Fruit fly (Drosophila melanogaster) whole organism, embryonic: Measurements from ENCODE around the gene CG33796.

Experiments used
- Bgb ChIP-seq: fragments of 200-800 bp; sonication (Bioruptor generic); IDR thresholded peaks from 2 replicates; pipeline ENCODE4 v1.3.6; 2022; ENCODE audit warnings: missing biosample characterization, missing genetic modification characterization; ENCODE audit not compliant: partially characterized antibody
- Blimp-1 ChIP-seq: fragments of 200-800 bp; sonication (Bioruptor generic); optimal IDR thresholded peaks from 3 replicates; lab custom pipeline; 2018; ENCODE audit warnings: missing biosample characterization, missing genetic modification characterization, mild to moderate bottlenecking, moderate library complexity, missing genetic modification reagents
- CG11504 ChIP-seq: fragments of 200-800 bp; sonication (Bioruptor generic); optimal IDR thresholded peaks from 3 replicates; lab custom pipeline; 2019; ENCODE audit warnings: missing biosample characterization, mild to moderate bottlenecking, missing genetic modification characterization, moderate library complexity
- CG1233 ChIP-seq: fragments of 200-800 bp; sonication (Bioruptor generic); optimal IDR thresholded peaks from 4 replicates; lab custom pipeline; 2018; ENCODE audit warnings: missing biosample characterization, mild to moderate bottlenecking, missing genetic modification characterization
- CG12391 ChIP-seq: fragments of 200-800 bp; sonication (Bioruptor generic); optimal IDR thresholded peaks from 3 replicates; lab custom pipeline; 2018; ENCODE audit warnings: missing biosample characterization, mild to moderate bottlenecking, missing genetic modification characterization, moderate library complexity
- CG13424 ChIP-seq: fragments of 200-800 bp; sonication (Bioruptor generic); optimal IDR thresholded peaks from 2 replicates; lab custom pipeline; 2019; ENCODE audit warnings: missing biosample characterization, mild to moderate bottlenecking, missing genetic modification characterization, moderate library complexity
- CG13894 ChIP-seq: fragments of 200-800 bp; sonication (Bioruptor generic); optimal IDR thresholded peaks from 3 replicates; lab custom pipeline; 2018; ENCODE audit warnings: missing biosample characterization, mild to moderate bottlenecking, missing genetic modification characterization, moderate library complexity
- CG14667 ChIP-seq: fragments of 200-800 bp; sonication (Bioruptor generic); IDR thresholded peaks from 2 replicates; pipeline ENCODE4 v1.3.6; 2022; ENCODE audit warnings: missing biosample characterization, missing genetic modification characterization
- CG14710 ChIP-seq: fragments of 200-800 bp; sonication (Bioruptor generic); optimal IDR thresholded peaks from 3 replicates; lab custom pipeline; 2019; ENCODE audit warnings: missing biosample characterization, mild to moderate bottlenecking, missing genetic modification characterization, moderate library complexity
- CG1602 ChIP-seq: fragments of 200-800 bp; sonication (Bioruptor generic); optimal IDR thresholded peaks from 3 replicates; lab custom pipeline; 2016; ENCODE audit warnings: missing biosample characterization, missing genetic modification characterization
- CG1603 ChIP-seq: fragments of 200-800 bp; sonication (Bioruptor generic); optimal IDR thresholded peaks from 2 replicates; lab custom pipeline; 2019; ENCODE audit warnings: missing biosample characterization, mild to moderate bottlenecking, missing genetic modification characterization, moderate library complexity
- CG1647 ChIP-seq: fragments of 200-800 bp; sonication (Bioruptor generic); optimal IDR thresholded peaks from 3 replicates; lab custom pipeline; 2016; ENCODE audit warnings: missing biosample characterization, missing genetic modification characterization
- CG16813 ChIP-seq: fragments of 200-800 bp; sonication (Bioruptor generic); IDR thresholded peaks from 3 replicates; pipeline ENCODE4 v1.3.6; 2022; ENCODE audit warnings: missing biosample characterization, missing genetic modification characterization; ENCODE audit not compliant: partially characterized antibody
- CG17361 ChIP-seq: fragments of 200-800 bp; sonication (Bioruptor generic); IDR thresholded peaks from 3 replicates; pipeline ENCODE4 v1.3.6; 2022; ENCODE audit warnings: missing biosample characterization, missing genetic modification characterization
- CG17385 ChIP-seq: fragments of 200-800 bp; sonication (Bioruptor generic); optimal IDR thresholded peaks from 3 replicates; lab custom pipeline; 2018; ENCODE audit warnings: missing biosample characterization, mild to moderate bottlenecking, missing genetic modification characterization
- CG17568 ChIP-seq: fragments of 200-800 bp; sonication (Bioruptor generic); optimal IDR thresholded peaks from 2 replicates; lab custom pipeline; 2018; ENCODE audit warnings: missing biosample characterization, mild to moderate bottlenecking, missing genetic modification characterization, moderate library complexity
- CG18262 ChIP-seq: fragments of 200-800 bp; optimal IDR thresholded peaks from 3 replicates; lab custom pipeline; 2019; ENCODE audit warnings: missing biosample characterization, mild to moderate bottlenecking, missing genetic modification characterization, moderate library complexity
- CG2129 ChIP-seq: fragments of 200-800 bp; sonication (Bioruptor generic); IDR thresholded peaks from 2 replicates; pipeline ENCODE4 v1.3.6; 2022; ENCODE audit warnings: missing biosample characterization, missing genetic modification characterization; ENCODE audit not compliant: partially characterized antibody
- CG2678 ChIP-seq: fragments of 200-800 bp; sonication (Bioruptor generic); optimal IDR thresholded peaks from 3 replicates; lab custom pipeline; 2019; ENCODE audit warnings: missing biosample characterization, mild to moderate bottlenecking, missing genetic modification characterization, moderate library complexity
- CG31224 ChIP-seq: fragments of 200-800 bp; sonication (Bioruptor generic); IDR thresholded peaks from 2 replicates; pipeline ENCODE4 v1.3.6; 2022; ENCODE audit warnings: missing biosample characterization, missing genetic modification characterization
- CG32532 ChIP-seq: fragments of 200-800 bp; sonication (Bioruptor generic); IDR thresholded peaks from 2 replicates; pipeline ENCODE4 v1.3.6; 2022; ENCODE audit warnings: missing biosample characterization, missing genetic modification characterization
- CG33213 ChIP-seq: fragments of 200-800 bp; sonication (Bioruptor generic); optimal IDR thresholded peaks from 3 replicates; lab custom pipeline; 2016; ENCODE audit warnings: missing biosample characterization, missing genetic modification characterization
- CG6689 ChIP-seq: fragments of 200-800 bp; sonication (Bioruptor generic); IDR thresholded peaks from 2 replicates; pipeline ENCODE4 v1.3.6; 2022; ENCODE audit warnings: missing biosample characterization, missing genetic modification characterization
- CG7357 ChIP-seq: fragments of 200-800 bp; sonication (Bioruptor generic); IDR thresholded peaks from 3 replicates; pipeline ENCODE4 v1.3.6; 2022; ENCODE audit warnings: missing biosample characterization, missing genetic modification characterization
- CG7987 ChIP-seq: fragments of 200-800 bp; sonication (Bioruptor generic); optimal IDR thresholded peaks from 2 replicates; lab custom pipeline; 2018; ENCODE audit warnings: missing biosample characterization, mild to moderate bottlenecking, missing genetic modification characterization, moderate library complexity
- CG8089 ChIP-seq: fragments of 200-800 bp; sonication (Bioruptor generic); optimal IDR thresholded peaks from 3 replicates; lab custom pipeline; 2016; ENCODE audit warnings: missing biosample characterization, missing genetic modification characterization
- CG8281 ChIP-seq: fragments of 200-800 bp; sonication (Bioruptor generic); optimal IDR thresholded peaks from 2 replicates; lab custom pipeline; 2018; ENCODE audit warnings: missing biosample characterization, mild to moderate bottlenecking, missing genetic modification characterization, moderate library complexity
- CG8290 ChIP-seq, 3 experiments: fragments of 200-800 bp; sonication (Bioruptor generic); optimal IDR thresholded peaks; 2 replicates each; lab custom pipeline; 2016 to 2019; ENCODE audit warnings: missing biosample characterization in 3 of 3, missing genetic modification characterization in 3 of 3, mild to moderate bottlenecking in 2 of 3, moderate library complexity in 1 of 3
- CG9215 ChIP-seq: fragments of 200-800 bp; sonication (Bioruptor generic); IDR thresholded peaks from 2 replicates; pipeline ENCODE4 v1.3.6; 2022; ENCODE audit warnings: missing biosample characterization, missing genetic modification characterization
- CG9727 ChIP-seq: fragments of 200-800 bp; sonication (Bioruptor generic); optimal IDR thresholded peaks from 3 replicates; lab custom pipeline; 2017; ENCODE audit warnings: missing biosample characterization, mild to moderate bottlenecking, missing genetic modification characterization
- CG9817 ChIP-seq: fragments of 200-800 bp; sonication (Bioruptor generic); optimal IDR thresholded peaks from 2 replicates; lab custom pipeline; 2018; ENCODE audit warnings: missing biosample characterization, mild to moderate bottlenecking, missing genetic modification characterization, moderate library complexity
- CTCF ChIP-seq: fragments of 200-800 bp; sonication (Bioruptor generic); optimal IDR thresholded peaks from 2 replicates; lab custom pipeline; 2017; ENCODE audit warnings: missing biosample characterization, mild to moderate bottlenecking, missing genetic modification characterization, moderate library complexity
- Deaf1 ChIP-seq: fragments of 200-800 bp; optimal IDR thresholded peaks from 3 replicates; lab custom pipeline; 2019; ENCODE audit warnings: missing biosample characterization, mild to moderate bottlenecking, missing genetic modification characterization, moderate library complexity
- Dp ChIP-seq: fragments of 200-800 bp; sonication (Bioruptor generic); optimal IDR thresholded peaks from 2 replicates; lab custom pipeline; 2018; ENCODE audit warnings: missing biosample characterization, mild to moderate bottlenecking, missing genetic modification characterization, moderate library complexity
- H15 ChIP-seq: fragments of 200-800 bp; sonication (Bioruptor generic); IDR thresholded peaks from 3 replicates; pipeline ENCODE4 v1.3.6; 2022; ENCODE audit warnings: missing biosample characterization, missing genetic modification characterization
- HLH54F ChIP-seq: fragments of 200-800 bp; sonication (Bioruptor generic); optimal IDR thresholded peaks from 3 replicates; lab custom pipeline; 2016; ENCODE audit warnings: missing biosample characterization, missing genetic modification characterization
- NFAT ChIP-seq: fragments of 200-800 bp; sonication (Bioruptor generic); IDR thresholded peaks from 2 replicates; pipeline ENCODE4 v1.3.6; 2022; ENCODE audit warnings: missing biosample characterization, missing genetic modification characterization
- Sox102F ChIP-seq: fragments of 200-800 bp; sonication (Bioruptor generic); optimal IDR thresholded peaks from 2 replicates; lab custom pipeline; 2018; ENCODE audit warnings: missing biosample characterization, mild to moderate bottlenecking, missing genetic modification characterization, moderate library complexity
- bbx ChIP-seq: fragments of 200-800 bp; sonication (Bioruptor generic); IDR thresholded peaks from 2 replicates; pipeline ENCODE4 v1.3.6; 2022; ENCODE audit warnings: missing biosample characterization, missing genetic modification characterization; ENCODE audit not compliant: partially characterized antibody
- bsh ChIP-seq, 2 experiments: fragments of 200-800 bp; sonication (Bioruptor generic); optimal IDR thresholded peaks; 2 replicates each; lab custom pipeline; 2017 to 2018; ENCODE audit warnings: mild to moderate bottlenecking in 2 of 2, missing biosample characterization in 2 of 2, missing genetic modification characterization in 2 of 2, moderate library complexity in 1 of 2
- fd96Cb ChIP-seq: fragments of 200-800 bp; sonication (Bioruptor generic); optimal IDR thresholded peaks from 2 replicates; lab custom pipeline; 2018; ENCODE audit warnings: missing biosample characterization, mild to moderate bottlenecking, missing genetic modification characterization, moderate library complexity
- gem ChIP-seq: fragments of 200-800 bp; sonication (Bioruptor generic); optimal IDR thresholded peaks from 2 replicates; lab custom pipeline; 2019; ENCODE audit warnings: missing biosample characterization, mild to moderate bottlenecking, missing genetic modification characterization, moderate library complexity
- lbe ChIP-seq: fragments of 200-800 bp; sonication (Bioruptor generic); optimal IDR thresholded peaks from 2 replicates; lab custom pipeline; 2016; ENCODE audit warnings: missing biosample characterization, mild to moderate bottlenecking, missing genetic modification characterization
- peb ChIP-seq: fragments of 200-800 bp; sonication (Bioruptor generic); IDR thresholded peaks from 2 replicates; pipeline ENCODE4 v1.3.6; 2022; ENCODE audit warnings: missing biosample characterization, missing genetic modification characterization
- pros ChIP-seq: fragments of 200-800 bp; sonication (Bioruptor generic); optimal IDR thresholded peaks from 3 replicates; lab custom pipeline; 2019; ENCODE audit warnings: missing biosample characterization, mild to moderate bottlenecking, missing genetic modification characterization, moderate library complexity
- salm ChIP-seq: fragments of 200-800 bp; sonication (Bioruptor generic); optimal IDR thresholded peaks from 2 replicates; lab custom pipeline; 2018; ENCODE audit warnings: missing biosample characterization, mild to moderate bottlenecking, missing genetic modification characterization
- sug ChIP-seq: fragments of 200-800 bp; optimal IDR thresholded peaks from 2 replicates; lab custom pipeline; 2019; ENCODE audit warnings: missing biosample characterization, mild to moderate bottlenecking, missing genetic modification characterization, moderate library complexity
- tna ChIP-seq: fragments of 200-800 bp; sonication (Bioruptor generic); IDR thresholded peaks from 2 replicates; pipeline ENCODE4 v1.3.6; 2022; ENCODE audit warnings: missing biosample characterization, missing genetic modification characterization; ENCODE audit not compliant: partially characterized antibody
- zfh1 ChIP-seq: fragments of 200-800 bp; sonication (Bioruptor generic); IDR thresholded peaks from 3 replicates; pipeline ENCODE4 v1.3.6; 2022; ENCODE audit warnings: missing biosample characterization, missing genetic modification characterization
- zfh2 ChIP-seq: fragments of 200-800 bp; sonication (Bioruptor generic); optimal IDR thresholded peaks from 2 replicates; lab custom pipeline; 2016; ENCODE audit warnings: missing biosample characterization, missing genetic modification characterization

The CG33796 gene

dm6 chr3L:16181330-16181830 is 11.5 kb upstream of the CG33796 start (continued):
- TF ChIP-seq sug (no peak), CG2129 (GFP tag; lab: Robert Waterston, UW) (no peak), CG9817 (tag; lab: Kevin White, UChicago) (no peak), bbx (no peak), CG13424 (tag; lab: Kevin White, UChicago) (no peak), pros (GFP tag; lab: Kevin White, UChicago) (no peak), CG1647 (GFP tag; lab: Kevin White, UChicago) (no peak), CG8290 (GFP tag; optimal IDR thresholded peaks at IDR 0.05; lab: Kevin White, UChicago) (peak; percentile 5), CG8290 (tag; optimal IDR thresholded peaks at IDR 0.05; lab: Kevin White, UChicago) (no peak), gem (tag; lab: Kevin White, UChicago) (peak; percentile 19), Sox102F (GFP tag; lab: Kevin White, UChicago) (peak; percentile 17), zfh2 (GFP tag; lab: Kevin White, UChicago) (no peak), CG14710 (tag; lab: Kevin White, UChicago) (peak; percentile 30), CG17361 (GFP tag; lab: Robert Waterston, UW) (0 out of 3 replicates have a peak, but pooled peaks have one; percentile 20), peb (no peak), CG12391 (tag; lab: Kevin White, UChicago) (no peak), CG31224 (GFP tag; lab: Robert Waterston, UW) (no peak), bsh (GFP tag; optimal IDR thresholded peaks at IDR 0.05; lab: Kevin White, UChicago) (peak; percentile 10 to 20), lbe (GFP tag; lab: Kevin White, UChicago) (peak; percentile 0), CG33213 (GFP tag; lab: Kevin White, UChicago) (no peak), CG7987 (GFP tag; lab: Kevin White, UChicago) (no peak), CG13894 (tag; lab: Kevin White, UChicago) (no peak), fd96Cb (tag; lab: Kevin White, UChicago) (peak; percentile 1), Bgb (GFP tag; lab: Robert Waterston, UW) (no peak), CG6689 (GFP tag; lab: Robert Waterston, UW) (peak; percentile 15; the same call in 1 of the 2 replicates), CG8281 (no peak), CG8089 (GFP tag; lab: Kevin White, UChicago) (no peak), CG2678 (tag; lab: Kevin White, UChicago) (peak; percentile 42), CG1603 (no peak), CG1233 (no peak), CG17385 (GFP tag; lab: Kevin White, UChicago) (no peak), tna (GFP tag; lab: Robert Waterston, UW) (no peak), CG18262 (peak; percentile 13), H15 (GFP tag; lab: Robert Waterston, UW) (no peak), CG14667 (GFP tag; lab: Robert Waterston, UW) (no peak), salm (no peak), Blimp-1 (GFP tag; lab: Kevin White, UChicago) (peak; percentile 36), CG32532 (GFP tag; lab: Robert Waterston, UW) (no peak), CG1602 (GFP tag; lab: Kevin White, UChicago) (no peak), CG9727 (peak; percentile 8), Deaf1 (tag; lab: Kevin White, UChicago) (peak; percentile 76), CG9215 (GFP tag; lab: Robert Waterston, UW) (no peak), CG16813 (GFP tag; lab: Robert Waterston, UW) (no peak), Dp (GFP tag; lab: Kevin White, UChicago) (no peak), CTCF (GFP tag; lab: Kevin White, UChicago) (no peak), CG11504 (tag; lab: Kevin White, UChicago) (peak; percentile 42), zfh1 (GFP tag; lab: Robert Waterston, UW) (peak; percentile 46; the same call in 1 of the 3 replicates), HLH54F (no peak), CG7357 (GFP tag; lab: Robert Waterston, UW) (no peak), NFAT (GFP tag; lab: Robert Waterston, UW) (no peak), CG17568 (GFP tag; lab: Kevin White, UChicago) (no peak)
